Worm (Caenorhabditis elegans) whole organism, late embryonic: ENCODE results near the gene F28E10.1.
A peak's percentile ranks its signal among the peaks of the same experiment; 100 is the strongest.

Source experiments
- C08G9.2 ChIP-seq: sonication (generic microtip); optimal IDR thresholded peaks from 2 replicates; lab custom pipeline; 2016; ENCODE audit warnings: mild to moderate bottlenecking, missing genetic modification characterization, moderate library complexity, missing compliant biosample characterization
- F13H6.1 ChIP-seq: sonication (generic microtip); optimal IDR thresholded peaks from 2 replicates; lab custom pipeline; 2016; ENCODE audit warnings: missing genetic modification characterization, missing compliant biosample characterization
- K09A11.1 ChIP-seq: sonication (generic microtip); optimal IDR thresholded peaks from 2 replicates; lab custom pipeline; 2017; ENCODE audit warnings: antibody characterized with exemption, mild to moderate bottlenecking, missing genetic modification characterization, missing compliant biosample characterization; ENCODE audit not compliant: insufficient read depth
- T23F11.4 ChIP-seq: fragments of 200-800 bp; sonication (Bioruptor generic); optimal IDR thresholded peaks from 2 replicates; lab custom pipeline; 2018; ENCODE audit warnings: mild to moderate bottlenecking, missing genetic modification characterization, missing compliant biosample characterization
- Y22D7AL.16 ChIP-seq: sonication (generic microtip); optimal IDR thresholded peaks from 2 replicates; lab custom pipeline; 2016; ENCODE audit warnings: missing genetic modification characterization, missing compliant biosample characterization
- ama-1 ChIP-seq: fragments of 150-350 bp; optimal IDR thresholded peaks from 2 replicates; lab custom pipeline; 2014
- ceh-18 ChIP-seq: sonication (generic microtip); optimal IDR thresholded peaks from 2 replicates; lab custom pipeline; 2016; ENCODE audit warnings: missing genetic modification characterization, missing compliant biosample characterization
- ceh-2 ChIP-seq: sonication (generic microtip); optimal IDR thresholded peaks from 2 replicates; lab custom pipeline; 2016; ENCODE audit warnings: missing genotype, missing genetic modification characterization, missing compliant biosample characterization
- ceh-22 ChIP-seq: sonication (generic microtip); optimal IDR thresholded peaks from 2 replicates; lab custom pipeline; 2017; ENCODE audit warnings: missing biosample characterization, missing genetic modification characterization
- ceh-30 ChIP-seq: fragments of 150-350 bp; optimal IDR thresholded peaks from 2 replicates; lab custom pipeline; 2014; ENCODE audit warnings: missing biosample characterization, missing genetic modification characterization
- ceh-31 ChIP-seq: sonication (generic microtip); optimal IDR thresholded peaks from 2 replicates; lab custom pipeline; 2016; ENCODE audit warnings: missing genetic modification characterization, missing compliant biosample characterization
- ceh-34 ChIP-seq: sonication (generic microtip); optimal IDR thresholded peaks from 2 replicates; lab custom pipeline; 2016; ENCODE audit warnings: mild to moderate bottlenecking, missing genetic modification characterization, missing compliant biosample characterization
- ceh-45 ChIP-seq: fragments of 200-800 bp; sonication (Bioruptor generic); IDR thresholded peaks from 2 replicates; pipeline ENCODE4 v1.3.6; 2022; ENCODE audit warnings: missing genetic modification reagents, missing genetic modification characterization, missing compliant biosample characterization
- dmd-4 ChIP-seq: sonication (generic microtip); optimal IDR thresholded peaks from 2 replicates; lab custom pipeline; 2016; ENCODE audit warnings: borderline replicate concordance, missing genetic modification characterization, missing compliant biosample characterization
- dve-1 ChIP-seq: sonication (generic microtip); optimal IDR thresholded peaks from 2 replicates; lab custom pipeline; 2017; ENCODE audit warnings: antibody characterized with exemption, mild to moderate bottlenecking, missing genetic modification characterization, missing compliant biosample characterization
- elt-4 ChIP-seq: sonication (generic microtip); optimal IDR thresholded peaks from 2 replicates; lab custom pipeline; 2016; ENCODE audit warnings: missing genetic modification characterization, missing compliant biosample characterization
- ets-4 ChIP-seq: sonication (generic microtip); optimal IDR thresholded peaks from 2 replicates; lab custom pipeline; 2016; ENCODE audit warnings: missing genetic modification characterization, missing compliant biosample characterization
- eyg-1 ChIP-seq: sonication (generic microtip); optimal IDR thresholded peaks from 2 replicates; lab custom pipeline; 2016; ENCODE audit warnings: missing genotype, missing genetic modification characterization, missing compliant biosample characterization
- gmeb-2 ChIP-seq: sonication (generic microtip); optimal IDR thresholded peaks from 2 replicates; lab custom pipeline; 2016; ENCODE audit warnings: missing genetic modification characterization, inconsistent platforms, missing compliant biosample characterization
- hlh-13 ChIP-seq: fragments of 200-800 bp; sonication (Bioruptor generic); optimal IDR thresholded peaks from 2 replicates; lab custom pipeline; 2018; ENCODE audit warnings: mild to moderate bottlenecking, missing genetic modification characterization, missing compliant biosample characterization
- hlh-30 ChIP-seq: sonication (generic microtip); optimal IDR thresholded peaks from 2 replicates; lab custom pipeline; 2017; ENCODE audit warnings: antibody characterized with exemption, missing genetic modification characterization, missing compliant biosample characterization; ENCODE audit not compliant: insufficient read depth
- lim-6 ChIP-seq: sonication (generic microtip); optimal IDR thresholded peaks from 2 replicates; lab custom pipeline; 2016; ENCODE audit warnings: missing genetic modification characterization, missing compliant biosample characterization
- lin-11 ChIP-seq: fragments of 200-800 bp; sonication (Bioruptor generic); optimal IDR thresholded peaks from 2 replicates; lab custom pipeline; 2018; ENCODE audit warnings: mild to moderate bottlenecking, missing genetic modification characterization, missing compliant biosample characterization
- nhr-232 ChIP-seq: sonication (generic microtip); optimal IDR thresholded peaks from 2 replicates; lab custom pipeline; 2016; ENCODE audit warnings: missing genetic modification characterization, missing compliant biosample characterization
- npax-4 ChIP-seq: sonication (generic microtip); optimal IDR thresholded peaks from 2 replicates; lab custom pipeline; 2016; ENCODE audit warnings: missing genetic modification characterization, missing compliant biosample characterization
- pat-9 ChIP-seq: fragments of 200-800 bp; sonication (Bioruptor generic); optimal IDR thresholded peaks from 2 replicates; lab custom pipeline; 2018; ENCODE audit warnings: mild to moderate bottlenecking, missing genetic modification characterization, moderate library complexity, missing compliant biosample characterization
- pax-1 ChIP-seq: fragments of 150-350 bp; optimal IDR thresholded peaks from 2 replicates; lab custom pipeline; 2014; ENCODE audit warnings: missing biosample characterization, missing genetic modification characterization
- pha-2 ChIP-seq: sonication (generic microtip); optimal IDR thresholded peaks from 2 replicates; lab custom pipeline; 2017; ENCODE audit warnings: mild to moderate bottlenecking, missing genetic modification characterization, missing compliant biosample characterization
- pha-4 ChIP-seq: fragments of 150-350 bp; optimal IDR thresholded peaks from 2 replicates; lab custom pipeline; 2018; ENCODE audit warnings: missing biosample characterization, missing genetic modification reagents, missing genetic modification characterization
- pqm-1 ChIP-seq: sonication (generic microtip); optimal IDR thresholded peaks from 2 replicates; lab custom pipeline; 2016; ENCODE audit warnings: missing genetic modification characterization, missing compliant biosample characterization
- ref-2 ChIP-seq: sonication (generic microtip); optimal IDR thresholded peaks from 2 replicates; lab custom pipeline; 2016; ENCODE audit warnings: missing genetic modification characterization, missing compliant biosample characterization
- rnt-1 ChIP-seq: sonication (generic microtip); optimal IDR thresholded peaks from 2 replicates; lab custom pipeline; 2016; ENCODE audit warnings: missing genetic modification characterization, missing compliant biosample characterization
- sdc-2 ChIP-seq: sonication (generic microtip); optimal IDR thresholded peaks from 2 replicates; lab custom pipeline; 2016; ENCODE audit warnings: missing genotype, missing genetic modification characterization, missing compliant biosample characterization
- sox-2 ChIP-seq: fragments of 200-800 bp; sonication (Bioruptor generic); IDR thresholded peaks from 2 replicates; pipeline ENCODE4 v1.3.6; 2022; ENCODE audit warnings: missing genetic modification reagents, missing genetic modification characterization, missing compliant biosample characterization
- sox-4 ChIP-seq: sonication (generic microtip); optimal IDR thresholded peaks from 2 replicates; lab custom pipeline; 2017; ENCODE audit warnings: mild to moderate bottlenecking, missing genetic modification characterization, inconsistent platforms, missing compliant biosample characterization
- tbx-7 ChIP-seq: sonication (generic microtip); optimal IDR thresholded peaks from 2 replicates; lab custom pipeline; 2016; ENCODE audit warnings: missing genotype, missing genetic modification characterization, missing compliant biosample characterization
- unc-42 ChIP-seq: sonication (generic microtip); optimal IDR thresholded peaks from 2 replicates; lab custom pipeline; 2016; ENCODE audit warnings: missing genotype, missing genetic modification characterization, missing compliant biosample characterization
- unc-55 ChIP-seq: sonication (generic microtip); optimal IDR thresholded peaks from 2 replicates; lab custom pipeline; 2017; ENCODE audit warnings: missing biosample characterization, missing genetic modification reagents, missing genetic modification characterization
- unc-86 ChIP-seq: sonication (generic microtip); optimal IDR thresholded peaks from 2 replicates; lab custom pipeline; 2016; ENCODE audit warnings: missing genetic modification characterization, missing compliant biosample characterization
- zip-5 ChIP-seq: sonication (generic microtip); optimal IDR thresholded peaks from 2 replicates; lab custom pipeline; 2016; ENCODE audit warnings: missing genetic modification characterization, missing compliant biosample characterization

Gene F28E10.1

DNA sequence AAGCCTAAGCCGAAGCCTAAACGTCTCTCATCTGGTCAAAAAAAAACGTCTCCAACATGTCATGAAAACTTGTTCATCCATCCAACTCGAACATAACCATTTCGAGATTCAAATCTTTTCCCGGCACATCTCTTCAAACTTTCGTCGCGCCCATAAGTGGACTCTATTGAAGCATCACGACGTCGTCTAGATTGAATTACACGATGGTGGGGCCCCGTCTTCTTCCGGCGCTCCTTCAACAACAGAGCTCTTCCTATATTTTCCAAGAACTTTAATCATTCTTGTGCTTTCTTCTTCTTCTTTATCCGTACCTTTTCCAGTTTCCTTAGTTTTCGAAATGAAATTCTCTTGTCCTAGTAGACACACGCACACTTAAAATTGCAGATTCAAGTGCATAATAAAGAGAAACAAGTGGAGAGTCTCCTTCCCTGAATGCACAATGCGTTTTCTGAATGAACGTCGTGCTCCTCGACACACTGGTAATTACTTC lies at the start of gene F28E10.1:
TSS of gene F28E10.1 (plus strand) at position 440 of the 490 bp plus-strand sequence.
- TF ChIP-seq ceh-22 (tag; lab: Kevin White, UChicago) (no peak), Y22D7AL.16 (tag; lab: Kevin White, UChicago) (no peak), ceh-34 (no peak), dmd-4 (tag; lab: Kevin White, UChicago) (no peak), ceh-31 (tag; lab: Kevin White, UChicago) (peak; percentile 38), sdc-2 (no peak), unc-42 (tag; lab: Kevin White, UChicago) (peak; percentile 86), pqm-1 (tag; lab: Kevin White, UChicago) (no peak), lin-11 (tag; lab: Kevin White, UChicago) (no peak)

DNA sequence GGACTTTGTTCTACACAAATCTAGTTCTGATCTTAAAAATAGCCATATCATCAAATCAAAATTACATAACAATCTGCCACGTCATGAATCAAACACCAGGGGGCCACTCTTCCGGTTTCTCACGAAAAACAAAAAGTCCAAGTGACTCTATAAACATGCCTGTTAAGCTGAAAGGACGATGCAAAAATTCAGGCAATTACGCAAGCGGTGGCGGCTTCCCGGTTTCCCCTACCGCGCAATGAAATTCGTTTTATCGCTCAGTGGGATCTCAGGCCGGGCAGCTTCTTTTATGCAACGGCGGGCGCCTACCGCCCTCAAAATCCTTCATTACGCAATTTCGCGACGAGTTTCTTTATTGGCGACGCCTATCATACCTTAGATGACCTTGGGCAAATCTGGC lies 48.9 kb upstream of the F28E10.1 start:
- TF ChIP-seq ama-1 (lab: Kevin White, UChicago) (no peak), lin-11 (tag; lab: Kevin White, UChicago) (no peak), ceh-45 (GFP tag; lab: Robert Waterston, UW) (no peak), T23F11.4 (GFP tag; lab: Kevin White, UChicago) (no peak), hlh-30 (no peak), rnt-1 (tag; lab: Kevin White, UChicago) (peak; percentile 9), pha-2 (no peak), C08G9.2 (tag; lab: Kevin White, UChicago) (no peak), K09A11.1 (tag; lab: Kevin White, UChicago) (no peak)
- TF ChIP-seq, all 69 proteins: peak for 1

DNA sequence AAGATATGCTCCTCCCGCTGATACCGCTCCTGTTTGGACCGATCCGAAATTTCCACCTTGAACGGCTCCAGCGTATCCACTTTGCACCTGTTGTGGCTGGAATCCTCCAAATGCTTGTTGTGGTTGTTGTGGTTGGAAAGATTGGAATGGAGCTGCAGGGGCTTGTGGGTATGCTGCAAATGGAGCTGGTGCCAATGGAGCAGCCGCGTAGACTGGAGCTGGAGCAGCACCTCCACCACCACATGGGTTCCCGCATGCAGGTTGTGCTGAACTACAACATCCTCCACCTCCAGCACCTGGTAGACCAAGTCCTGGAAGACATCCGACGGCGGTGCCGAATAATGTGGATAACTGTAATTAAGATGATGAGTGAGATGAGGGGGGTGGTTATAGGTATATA lies 45.2 kb upstream of the F28E10.1 start:
- TF ChIP-seq pax-1 (tag; lab: Kevin White, UChicago) (no peak), hlh-13 (no peak), ceh-22 (tag; lab: Kevin White, UChicago) (no peak), unc-42 (tag; lab: Kevin White, UChicago) (no peak), dmd-4 (tag; lab: Kevin White, UChicago) (no peak), K09A11.1 (tag; lab: Kevin White, UChicago) (no peak), pat-9 (tag; lab: Kevin White, UChicago) (no peak), ama-1 (lab: Kevin White, UChicago) (no peak), zip-5 (tag; lab: Kevin White, UChicago) (no peak), eyg-1 (tag; lab: Kevin White, UChicago) (no peak), pqm-1 (tag; lab: Kevin White, UChicago) (no peak), ets-4 (tag; lab: Kevin White, UChicago) (no peak), gmeb-2 (tag; lab: Kevin White, UChicago) (no peak), sox-2 (GFP tag; lab: Robert Waterston, UW) (no peak), nhr-232 (tag; lab: Kevin White, UChicago) (no peak), tbx-7 (tag; lab: Kevin White, UChicago) (no peak), ceh-2 (tag; lab: Kevin White, UChicago) (no peak), sdc-2 (no peak), sox-4 (tag; lab: Kevin White, UChicago) (no peak)

DNA sequence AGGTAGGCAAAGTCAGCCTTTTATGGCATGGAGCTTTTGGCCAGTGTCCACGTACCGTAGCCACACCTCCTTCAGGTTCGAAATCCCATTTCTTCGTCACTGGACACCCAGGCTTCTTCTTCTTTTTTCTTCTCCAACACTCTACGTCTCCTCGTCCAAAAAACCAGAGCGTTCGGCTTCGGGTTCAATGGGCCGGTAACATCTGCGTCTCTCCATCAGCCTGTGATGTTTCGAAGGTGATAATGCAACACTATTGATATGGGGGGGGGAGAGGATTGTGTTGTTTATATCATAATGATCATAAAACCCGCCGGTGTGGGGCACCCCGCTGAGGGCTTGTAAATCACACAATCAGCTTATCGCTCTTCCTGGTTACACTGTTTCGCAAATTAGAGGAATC lies 43.7 kb upstream of the F28E10.1 start, which contains the start of gene ZK180.6:
TSS of gene ZK180.6 (minus strand) at position 101 of the 400 bp plus-strand sequence.
- TF ChIP-seq dve-1 (no peak), gmeb-2 (tag; lab: Kevin White, UChicago) (no peak), unc-86 (tag; lab: Kevin White, UChicago) (no peak), F13H6.1 (tag; lab: Kevin White, UChicago) (no peak), elt-4 (tag; lab: Kevin White, UChicago) (no peak), hlh-13 (no peak), zip-5 (tag; lab: Kevin White, UChicago) (no peak), ceh-30 (tag; lab: Kevin White, UChicago) (no peak), nhr-232 (tag; lab: Kevin White, UChicago) (no peak), T23F11.4 (GFP tag; lab: Kevin White, UChicago) (no peak), ceh-18 (tag; lab: Kevin White, UChicago) (no peak), npax-4 (no peak), pha-4 (tag; lab: Kevin White, UChicago) (no peak), sox-2 (GFP tag; lab: Robert Waterston, UW) (no peak), lim-6 (tag; lab: Kevin White, UChicago) (no peak), unc-55 (GFP tag; lab: Kevin White, UChicago) (no peak), ceh-2 (tag; lab: Kevin White, UChicago) (no peak), ref-2 (tag; lab: Kevin White, UChicago) (no peak)
